Fruit fly (Drosophila melanogaster): Measurements from ENCODE around the gene CG13728.

The CG13728 gene

dm6 chr3L:17361925-17362324, 20.6 kb downstream of the CG13728 start:
- no peak for TF ChIP-seq pan (optimal IDR thresholded peaks at IDR 0.05)
- TF ChIP-seq dmrt93B (GFP tag; optimal IDR thresholded peaks at IDR 0.05): no peak
- no peak for TF ChIP-seq Hnf4 (GFP tag; optimal IDR thresholded peaks at IDR 0.05)
- no peak for TF ChIP-seq Hr78 (GFP tag; optimal IDR thresholded peaks at IDR 0.05)
- no peak for TF ChIP-seq rgr (GFP tag; optimal IDR thresholded peaks at IDR 0.05)
- TF ChIP-seq Myc (optimal IDR thresholded peaks at IDR 0.05): no peak
- TF ChIP-seq Sp1 (GFP tag; optimal IDR thresholded peaks at IDR 0.05): no peak
- no peak for TF ChIP-seq Jra (GFP tag; optimal IDR thresholded peaks at IDR 0.05)
- TF ChIP-seq Vsx2 (GFP tag; optimal IDR thresholded peaks at IDR 0.05; ENCODE audit: partially characterized antibody): no peak
- TF ChIP-seq psq (GFP tag; optimal IDR thresholded peaks at IDR 0.05): no peak
- no peak for TF ChIP-seq dsf (GFP tag; optimal IDR thresholded peaks at IDR 0.05; ENCODE audit: borderline replicate concordance)

DNA sequence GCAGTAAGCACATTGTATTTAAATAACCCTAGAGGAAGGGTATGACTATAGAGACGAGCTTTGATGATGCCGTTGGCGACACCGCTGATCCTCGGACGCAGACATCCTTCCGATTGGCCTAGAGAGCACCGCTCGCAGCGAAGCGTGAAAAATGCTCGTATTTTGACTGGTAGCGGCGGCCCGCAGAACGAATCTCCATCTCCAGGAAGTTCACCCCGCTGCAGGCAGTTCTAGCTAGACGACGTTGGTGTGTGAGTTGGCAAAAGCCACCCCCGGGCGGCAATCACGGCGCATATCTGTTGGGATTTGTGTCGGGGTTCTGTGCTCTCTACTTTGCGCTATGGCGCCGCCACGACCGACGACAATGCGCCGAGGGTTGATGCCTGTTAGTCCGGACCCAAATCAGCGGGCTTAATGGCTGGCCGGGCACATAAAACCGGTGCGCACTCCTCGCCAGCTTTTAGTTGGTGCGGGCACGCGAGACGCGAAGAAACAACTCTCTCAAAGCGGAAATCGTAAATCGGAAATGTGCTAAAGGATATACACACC, 23.2 kb downstream of the CG13728 start, which contains the start of gene tap:
Gene tap (plus strand): TSS at position 458 of the 549 bp plus-strand sequence.
- TF ChIP-seq psq (GFP tag; optimal IDR thresholded peaks at IDR 0.05): no peak
- TF ChIP-seq lola (GFP tag; optimal IDR thresholded peaks at IDR 0.05): no peak
- TF ChIP-seq dl (GFP tag; optimal IDR thresholded peaks at IDR 0.05; ENCODE audit: insufficient read depth in 1 of 2, partially characterized antibody in 2 of 2): no peak
- no peak for TF ChIP-seq fru (GFP tag; optimal IDR thresholded peaks at IDR 0.05)
- no peak for TF ChIP-seq Sp1 (GFP tag; optimal IDR thresholded peaks at IDR 0.05)

- no peak for TF ChIP-seq dl (GFP tag; optimal IDR thresholded peaks at IDR 0.05; ENCODE audit: insufficient read depth in 1 of 2, partially characterized antibody in 2 of 2)
- no peak for TF ChIP-seq dsf (GFP tag; optimal IDR thresholded peaks at IDR 0.05; ENCODE audit: borderline replicate concordance)
- TF ChIP-seq Vsx2 (GFP tag; optimal IDR thresholded peaks at IDR 0.05; ENCODE audit: partially characterized antibody): peak; percentile 37
- no peak for TF ChIP-seq GATAd (GFP tag; optimal IDR thresholded peaks at IDR 0.05)
- no peak for TF ChIP-seq CG9705 (GFP tag; optimal IDR thresholded peaks at IDR 0.05)
- TF ChIP-seq brk (GFP tag; optimal IDR thresholded peaks at IDR 0.05): no peak
- no peak for TF ChIP-seq N (GFP tag; optimal IDR thresholded peaks at IDR 0.05)
These were observed 24.0 kb downstream of the CG13728 start for dm6 chr3L:17358490-17358889.

dm6 chr3L:17357431-17357830, 25.1 kb downstream of the CG13728 start:
- no peak for TF ChIP-seq OdsH (GFP tag; optimal IDR thresholded peaks at IDR 0.05)
- TF ChIP-seq GATAd (GFP tag; optimal IDR thresholded peaks at IDR 0.05): no peak
- TF ChIP-seq sage (GFP tag; optimal IDR thresholded peaks at IDR 0.05): no peak
- TF ChIP-seq CG9705 (GFP tag; optimal IDR thresholded peaks at IDR 0.05): no peak
- TF ChIP-seq psq (GFP tag; optimal IDR thresholded peaks at IDR 0.05): no peak
- TF ChIP-seq woc (GFP tag; optimal IDR thresholded peaks at IDR 0.05): no peak
- TF ChIP-seq Rel (GFP tag; optimal IDR thresholded peaks at IDR 0.05): no peak
- no peak for TF ChIP-seq Rel (tag; optimal IDR thresholded peaks at IDR 0.05)
- TF ChIP-seq Mio (GFP tag; optimal IDR thresholded peaks at IDR 0.05): no peak
- TF ChIP-seq br (GFP tag; optimal IDR thresholded peaks at IDR 0.05): no peak
- TF ChIP-seq sv (GFP tag; optimal IDR thresholded peaks at IDR 0.05): no peak

DNA sequence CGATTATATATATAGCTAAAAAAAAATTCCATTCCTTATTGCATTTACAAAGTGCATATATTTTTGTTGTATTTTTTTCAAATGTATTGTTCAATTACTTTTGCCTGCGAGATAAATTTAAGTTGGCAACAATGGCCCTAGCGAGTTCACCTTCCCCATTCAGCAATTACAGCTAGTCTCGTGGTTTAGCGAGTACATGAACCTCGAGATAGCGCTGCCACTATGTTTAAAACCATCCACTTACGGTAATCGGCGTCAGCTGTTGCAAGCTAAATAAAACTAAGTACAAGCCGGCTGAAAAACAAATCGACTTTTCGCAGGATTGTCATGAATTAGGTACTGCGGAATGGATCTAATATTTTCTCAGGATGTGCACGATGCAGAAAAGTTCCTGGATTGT, 29.7 kb downstream of the CG13728 start:
- TF ChIP-seq psq (GFP tag; optimal IDR thresholded peaks at IDR 0.05) (no peak), ey (GFP tag; optimal IDR thresholded peaks at IDR 0.05) (no peak), rgr (GFP tag; optimal IDR thresholded peaks at IDR 0.05) (peak; percentile 28), fru (GFP tag; optimal IDR thresholded peaks at IDR 0.05) (peak; percentile 40), CG32264 (GFP tag; optimal IDR thresholded peaks at IDR 0.05) (no peak), Dfd (GFP tag; optimal IDR thresholded peaks at IDR 0.05) (no peak), GATAd (GFP tag; optimal IDR thresholded peaks at IDR 0.05) (no peak), Myc (optimal IDR thresholded peaks at IDR 0.05) (peak; percentile 74)

- TF ChIP-seq N (GFP tag; optimal IDR thresholded peaks at IDR 0.05) (no peak), fru (GFP tag; optimal IDR thresholded peaks at IDR 0.05) (no peak), Sp1 (GFP tag; optimal IDR thresholded peaks at IDR 0.05) (no peak), OdsH (GFP tag; optimal IDR thresholded peaks at IDR 0.05) (no peak), GATAd (GFP tag; optimal IDR thresholded peaks at IDR 0.05) (no peak), dmrt93B (GFP tag; optimal IDR thresholded peaks at IDR 0.05) (no peak), CG32264 (GFP tag; optimal IDR thresholded peaks at IDR 0.05) (no peak), Myc (optimal IDR thresholded peaks at IDR 0.05) (no peak)
These were observed 31.0 kb downstream of the CG13728 start, which contains the start of gene CG7692 for dm6 chr3L:17351522-17351921. Gene CG7692 (plus strand): TSS chr3L:17351822.

Measured in whole organism, wandering third instar larva.